Worm (Caenorhabditis elegans): ENCODE data around the gene M03A1.3.

Gene M03A1.3

DNA sequence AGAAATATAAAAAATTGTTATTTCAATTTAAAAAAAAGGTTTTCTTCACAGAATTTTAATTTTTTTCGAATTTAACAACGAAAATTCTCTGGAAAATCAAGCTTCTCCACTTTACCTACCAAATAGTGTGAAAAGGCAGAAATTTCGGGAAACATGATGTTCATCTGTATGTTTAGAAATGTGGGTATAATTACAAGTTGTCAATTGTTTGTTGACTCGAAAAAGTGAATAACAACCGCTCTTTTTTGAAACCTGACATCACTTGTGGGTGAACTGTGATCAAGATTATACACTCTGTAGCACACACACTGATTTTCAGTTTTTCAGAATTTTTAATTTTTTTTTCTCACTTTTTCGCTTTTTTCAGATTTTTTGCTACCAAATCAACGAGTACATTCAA lies 42.3 kb downstream of the M03A1.3 start:
- no peak for TF ChIP-seq ztf-29 (GFP tag; IDR thresholded peaks at IDR 0.05)
- no peak for TF ChIP-seq med-1 (GFP tag; optimal IDR thresholded peaks at IDR 0.05; ENCODE audit: insufficient read depth)
- no peak for TF ChIP-seq T22C8.4 (GFP tag; IDR thresholded peaks at IDR 0.05)
- TF ChIP-seq ref-1 (GFP tag; conservative IDR thresholded peaks at IDR 0.05), result no peak
- no peak for TF ChIP-seq flt-1 (GFP tag; IDR thresholded peaks at IDR 0.05)
- TF ChIP-seq klf-2 (GFP tag; conservative IDR thresholded peaks at IDR 0.05), result no peak
- no peak for TF ChIP-seq tab-1 (GFP tag; IDR thresholded peaks at IDR 0.05)
- no peak for TF ChIP-seq cog-1 (tag; optimal IDR thresholded peaks at IDR 0.05)
- no peak for TF ChIP-seq ztf-23 (GFP tag; IDR thresholded peaks at IDR 0.05)

DNA sequence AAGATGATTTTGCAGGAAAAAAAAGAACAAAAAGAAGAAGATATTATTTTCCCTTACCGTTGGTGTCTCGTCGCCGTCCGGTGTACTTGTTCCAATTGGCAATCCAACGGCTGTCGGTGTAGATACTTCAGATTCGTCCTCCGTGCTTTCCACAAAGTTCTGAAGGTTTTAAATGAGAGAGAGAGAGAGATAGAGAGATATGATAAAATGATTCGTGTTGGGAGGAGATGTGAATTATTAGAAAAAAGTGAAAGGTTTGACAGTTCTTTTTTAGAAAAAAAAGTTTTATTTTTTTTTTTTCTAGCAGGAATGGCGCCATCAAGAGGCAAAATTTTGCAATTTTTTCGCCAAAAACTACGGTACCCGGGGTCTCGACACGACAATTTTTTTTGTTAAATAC lies 42.7 kb downstream of the M03A1.3 start:
- TF ChIP-seq tab-1 (GFP tag; IDR thresholded peaks at IDR 0.05) (no peak), T22C8.4 (GFP tag; IDR thresholded peaks at IDR 0.05) (no peak), med-1 (GFP tag; optimal IDR thresholded peaks at IDR 0.05; ENCODE audit: insufficient read depth) (no peak), cog-1 (tag; optimal IDR thresholded peaks at IDR 0.05) (no peak), ref-1 (GFP tag; conservative IDR thresholded peaks at IDR 0.05) (no peak)

ce11 chrII:4600818-4601217 lies 43.2 kb downstream of the M03A1.3 start:
- TF ChIP-seq T22C8.4 (GFP tag; IDR thresholded peaks at IDR 0.05) (no peak), flt-1 (GFP tag; IDR thresholded peaks at IDR 0.05) (no peak)

- no peak for TF ChIP-seq cog-1 (tag; optimal IDR thresholded peaks at IDR 0.05)
- TF ChIP-seq tab-1 (GFP tag; IDR thresholded peaks at IDR 0.05), result no peak
- TF ChIP-seq klf-2 (GFP tag; conservative IDR thresholded peaks at IDR 0.05), result no peak
- TF ChIP-seq flt-1 (GFP tag; IDR thresholded peaks at IDR 0.05), result no peak
- no peak for TF ChIP-seq T22C8.4 (GFP tag; IDR thresholded peaks at IDR 0.05)
- no peak for TF ChIP-seq ztf-29 (GFP tag; IDR thresholded peaks at IDR 0.05)
- no peak for TF ChIP-seq ztf-23 (GFP tag; IDR thresholded peaks at IDR 0.05)
- TF ChIP-seq med-1 (GFP tag; optimal IDR thresholded peaks at IDR 0.05; ENCODE audit: insufficient read depth), result no peak
- TF ChIP-seq ref-1 (GFP tag; conservative IDR thresholded peaks at IDR 0.05), result no peak
Measured at ce11 chrII:4601256-4601655, 43.7 kb downstream of the M03A1.3 start, which contains the start of gene ipla-1. Gene ipla-1, minus strand, starts transcription at chrII:4601356.

DNA sequence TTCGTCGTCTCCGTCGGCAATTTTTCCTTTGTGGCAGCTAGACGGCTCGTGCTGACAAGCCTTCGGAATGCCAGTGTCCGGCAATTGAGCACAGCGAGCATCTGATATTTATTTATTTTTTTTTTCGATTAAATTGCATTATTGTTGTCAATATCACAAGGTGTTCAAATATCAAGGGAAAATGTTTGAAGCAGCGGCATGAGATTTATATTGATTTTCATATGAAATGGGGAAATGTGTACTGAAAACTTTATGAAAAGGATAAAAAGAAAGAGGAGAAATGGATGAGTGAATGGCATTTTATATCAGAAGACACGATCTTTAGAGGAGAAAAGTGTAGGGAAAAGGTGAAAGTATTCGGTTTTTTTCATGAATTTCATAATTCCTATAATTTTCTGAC lies 44.9 kb downstream of the M03A1.3 start, which contains the start of gene coa-3:
coa-3 (minus strand) TSS at position 101 of the 400 bp plus-strand sequence.
- no peak for TF ChIP-seq cog-1 (tag; optimal IDR thresholded peaks at IDR 0.05)
- no peak for TF ChIP-seq T22C8.4 (GFP tag; IDR thresholded peaks at IDR 0.05)
- no peak for TF ChIP-seq ztf-29 (GFP tag; IDR thresholded peaks at IDR 0.05)
- no peak for TF ChIP-seq tab-1 (GFP tag; IDR thresholded peaks at IDR 0.05)
- no peak for TF ChIP-seq ref-1 (GFP tag; conservative IDR thresholded peaks at IDR 0.05)
- no peak for TF ChIP-seq klf-2 (GFP tag; conservative IDR thresholded peaks at IDR 0.05)

DNA sequence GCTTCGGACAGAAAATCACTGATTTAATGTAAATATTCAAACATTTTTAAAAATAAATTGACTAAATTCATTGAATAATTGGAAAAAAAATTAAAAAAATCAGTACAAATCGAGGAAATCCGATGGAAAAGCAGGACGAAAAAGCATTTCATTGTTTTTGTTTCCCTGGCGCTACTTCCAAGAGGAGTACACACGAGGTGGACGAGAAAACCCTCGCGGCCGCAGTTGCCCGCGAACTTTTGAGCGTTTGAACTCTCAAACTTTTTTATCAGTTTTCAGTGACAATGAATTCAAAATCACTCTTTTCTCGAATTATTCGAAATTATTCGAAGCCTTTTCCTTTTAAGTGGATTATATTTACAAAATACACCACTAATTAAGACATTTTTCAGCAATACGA lies 45.4 kb downstream of the M03A1.3 start, which contains the start of gene F35D11.4:
F35D11.4 (plus strand) TSS at position 393 of the 400 bp plus-strand sequence.
- no peak for TF ChIP-seq ztf-23 (GFP tag; IDR thresholded peaks at IDR 0.05)
- peak; percentile 67; the same call in 1 of the 2 replicates for TF ChIP-seq flt-1 (GFP tag; IDR thresholded peaks at IDR 0.05)

ce11 chrII:4604149-4604548 lies 46.6 kb downstream of the M03A1.3 start:
- TF ChIP-seq klf-2 (GFP tag; conservative IDR thresholded peaks at IDR 0.05) (no peak), tab-1 (GFP tag; IDR thresholded peaks at IDR 0.05) (no peak), T22C8.4 (GFP tag; IDR thresholded peaks at IDR 0.05) (no peak), ztf-23 (GFP tag; IDR thresholded peaks at IDR 0.05) (no peak), cog-1 (tag; optimal IDR thresholded peaks at IDR 0.05) (no peak), ref-1 (GFP tag; conservative IDR thresholded peaks at IDR 0.05) (no peak), ztf-29 (GFP tag; IDR thresholded peaks at IDR 0.05) (no peak), flt-1 (GFP tag; IDR thresholded peaks at IDR 0.05) (no peak), med-1 (GFP tag; optimal IDR thresholded peaks at IDR 0.05; ENCODE audit: insufficient read depth) (no peak)

- no peak for TF ChIP-seq ztf-29 (GFP tag; IDR thresholded peaks at IDR 0.05)
Measured at ce11 chrII:4604680-4605079, 47.1 kb downstream of the M03A1.3 start.

ce11 chrII:4606687-4607297 lies 49.2 kb downstream of the M03A1.3 start:
- TF ChIP-seq ref-1 (GFP tag; conservative IDR thresholded peaks at IDR 0.05), result no peak
- TF ChIP-seq med-1 (GFP tag; optimal IDR thresholded peaks at IDR 0.05; ENCODE audit: insufficient read depth), result no peak
- no peak for TF ChIP-seq tab-1 (GFP tag; IDR thresholded peaks at IDR 0.05)
- TF ChIP-seq ztf-29 (GFP tag; IDR thresholded peaks at IDR 0.05), result no peak
- TF ChIP-seq T22C8.4 (GFP tag; IDR thresholded peaks at IDR 0.05), result no peak

DNA sequence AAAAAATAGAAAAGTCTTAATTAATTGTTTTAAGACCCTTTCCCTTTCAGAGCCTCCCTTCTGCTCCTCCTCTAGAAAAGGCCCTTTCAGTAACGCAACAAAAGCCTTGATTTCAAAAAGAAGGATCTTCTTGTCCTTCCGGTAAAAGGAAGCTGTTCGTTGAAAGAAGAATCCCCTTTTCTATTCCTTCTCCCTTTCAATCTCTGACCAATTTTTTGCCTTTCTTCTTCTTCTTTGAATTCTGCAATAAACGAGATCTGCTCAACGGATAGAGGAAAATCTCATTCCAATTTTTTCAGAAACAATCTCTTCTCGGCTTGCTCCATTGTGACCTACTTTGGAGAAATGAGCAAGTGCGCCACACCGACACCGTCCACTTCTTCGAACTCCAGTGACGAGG lies 50.5 kb downstream of the M03A1.3 start, which contains the start of gene F35D11.3:
F35D11.3 (plus strand) TSS at position 300 of the 400 bp plus-strand sequence.
- TF ChIP-seq T22C8.4 (GFP tag; IDR thresholded peaks at IDR 0.05) (no peak), ztf-29 (GFP tag; IDR thresholded peaks at IDR 0.05) (no peak), tab-1 (GFP tag; IDR thresholded peaks at IDR 0.05) (no peak), ref-1 (GFP tag; conservative IDR thresholded peaks at IDR 0.05) (no peak), med-1 (GFP tag; optimal IDR thresholded peaks at IDR 0.05; ENCODE audit: insufficient read depth) (no peak)

Measured in whole organism, midembryonic.